Worm (Caenorhabditis elegans) whole organism, young adult: Measurements from ENCODE around the gene srv-22.
A peak's percentile ranks its signal among the peaks of the same experiment; 100 is the strongest.

ENCODE experiments used
- C06A6.2 ChIP-seq: fragments of 200-800 bp; sonication (Bioruptor generic); conservative IDR thresholded peaks from 2 replicates; pipeline ENCODE4 v1.3.6; 2022; ENCODE audit warnings: missing genetic modification characterization, missing compliant biosample characterization
- F22D6.2 ChIP-seq: sonication (generic microtip); optimal IDR thresholded peaks from 2 replicates; lab custom pipeline; 2016; ENCODE audit warnings: mild to moderate bottlenecking, missing genetic modification characterization, missing compliant biosample characterization
- F37B4.10 ChIP-seq: fragments of 200-800 bp; sonication (Bioruptor generic); IDR thresholded peaks from 2 replicates; pipeline ENCODE4 v1.3.6; 2022; ENCODE audit warnings: missing genetic modification characterization, missing compliant biosample characterization
- F55B11.4 ChIP-seq: sonication (generic microtip); optimal IDR thresholded peaks from 2 replicates; lab custom pipeline; 2016; ENCODE audit warnings: missing compliant biosample characterization, missing genetic modification characterization, borderline replicate concordance; ENCODE audit not compliant: insufficient read depth
- F57C9.4 ChIP-seq: sonication (generic microtip); optimal IDR thresholded peaks from 2 replicates; lab custom pipeline; 2017; ENCODE audit warnings: mild to moderate bottlenecking, missing genetic modification characterization, missing compliant biosample characterization
- K11D2.4 ChIP-seq: fragments of 200-800 bp; sonication (Bioruptor generic); IDR thresholded peaks from 2 replicates; pipeline ENCODE4 v1.3.6; 2022; ENCODE audit warnings: missing genetic modification reagents, missing genetic modification characterization, missing compliant biosample characterization
- K12H6.12 ChIP-seq: fragments of 200-800 bp; sonication (Bioruptor generic); optimal IDR thresholded peaks from 2 replicates; lab custom pipeline; 2018; ENCODE audit warnings: mild to moderate bottlenecking, missing genetic modification characterization, missing compliant biosample characterization
- T07F8.4 ChIP-seq: sonication (generic microtip); optimal IDR thresholded peaks from 2 replicates; lab custom pipeline; 2016; ENCODE audit warnings: mild to moderate bottlenecking, missing genetic modification characterization, moderate library complexity, missing compliant biosample characterization
- ZK185.1 ChIP-seq: sonication (generic microtip); optimal IDR thresholded peaks from 2 replicates; lab custom pipeline; 2016; ENCODE audit warnings: mild to moderate bottlenecking, missing genetic modification characterization, missing compliant biosample characterization; ENCODE audit not compliant: poor library complexity, severe bottlenecking
- akir-1 ChIP-seq: fragments of 200-800 bp; sonication (Bioruptor generic); optimal IDR thresholded peaks from 2 replicates; lab custom pipeline; 2018; ENCODE audit warnings: mild to moderate bottlenecking, missing genetic modification characterization, moderate library complexity, missing compliant biosample characterization
- ama-1 ChIP-seq, 3 experiments: fragments of 150-350 bp in 1 of 3; sonication (generic microtip) in 2 of 3; optimal IDR thresholded peaks; 2 replicates each; lab custom pipeline; 2014 to 2018; ENCODE audit warnings: missing biosample characterization in 2 of 3, missing genetic modification characterization in 2 of 3, missing genetic modification reagents in 2 of 3
- atf-7 ChIP-seq: sonication (generic microtip); optimal IDR thresholded peaks from 2 replicates; lab custom pipeline; 2017; ENCODE audit warnings: mild to moderate bottlenecking, missing genetic modification characterization, missing compliant biosample characterization
- athp-1 ChIP-seq: sonication (generic microtip); optimal IDR thresholded peaks from 2 replicates; lab custom pipeline; 2017; ENCODE audit warnings: mild to moderate bottlenecking, missing genetic modification characterization, missing compliant biosample characterization
- attf-3 ChIP-seq: fragments of 200-800 bp; sonication (Bioruptor generic); conservative IDR thresholded peaks from 2 replicates; pipeline ENCODE4 v1.3.6; 2022; ENCODE audit warnings: missing genetic modification reagents, missing genetic modification characterization, missing compliant biosample characterization
- efl-1 ChIP-seq: fragments of 150-350 bp; optimal IDR thresholded peaks from 2 replicates; lab custom pipeline; 2014; ENCODE audit warnings: missing biosample characterization, missing genetic modification reagents, missing genetic modification characterization
- ets-4 ChIP-seq: fragments of 200-800 bp; sonication (Bioruptor generic); optimal IDR thresholded peaks from 2 replicates; lab custom pipeline; 2018; ENCODE audit warnings: mild to moderate bottlenecking, missing genetic modification characterization, missing compliant biosample characterization
- hmg-1.2 ChIP-seq: fragments of 200-800 bp; sonication (Bioruptor generic); IDR thresholded peaks from 2 replicates; pipeline ENCODE4 v1.3.6; 2022; ENCODE audit warnings: missing genetic modification reagents, missing genetic modification characterization, missing compliant biosample characterization
- hrde-1 ChIP-seq: sonication (generic microtip); optimal IDR thresholded peaks from 2 replicates; lab custom pipeline; 2016; ENCODE audit warnings: missing genetic modification characterization, mild to moderate bottlenecking, missing compliant biosample characterization, moderate library complexity, missing genotype, missing genetic modification reagents, borderline replicate concordance
- lin-35 ChIP-seq, 3 experiments: fragments of 150-350 bp in 2 of 3; sonication (generic microtip) in 1 of 3; optimal IDR thresholded peaks; 2 replicates each; lab custom pipeline; 2014 to 2018; ENCODE audit warnings: missing biosample characterization in 3 of 3, missing genetic modification characterization in 3 of 3, missing genetic modification reagents in 3 of 3
- lsy-27 ChIP-seq: sonication (generic microtip); optimal IDR thresholded peaks from 2 replicates; lab custom pipeline; 2017; ENCODE audit warnings: missing genetic modification characterization, mild to moderate bottlenecking, missing compliant biosample characterization, antibody characterized with exemption, missing genotype, borderline replicate concordance; ENCODE audit not compliant: insufficient read depth
- madf-10 ChIP-seq: sonication (generic microtip); optimal IDR thresholded peaks from 2 replicates; lab custom pipeline; 2016; ENCODE audit warnings: mild to moderate bottlenecking, missing genetic modification characterization, missing compliant biosample characterization
- mcd-1 ChIP-seq: fragments of 200-800 bp; sonication (Bioruptor generic); IDR thresholded peaks from 2 replicates; pipeline ENCODE4 v1.3.6; 2022; ENCODE audit warnings: missing genetic modification reagents, missing genetic modification characterization, missing compliant biosample characterization
- mel-28 ChIP-seq: sonication (generic microtip); optimal IDR thresholded peaks from 2 replicates; lab custom pipeline; 2016; ENCODE audit warnings: borderline replicate concordance, mild to moderate bottlenecking, missing genetic modification characterization, missing compliant biosample characterization
- mes-4 ChIP-seq: sonication (generic microtip); optimal IDR thresholded peaks from 2 replicates; lab custom pipeline; 2016; ENCODE audit warnings: missing genotype, missing genetic modification characterization, missing compliant biosample characterization
- nhr-179 ChIP-seq: sonication (generic microtip); optimal IDR thresholded peaks from 2 replicates; lab custom pipeline; 2016; ENCODE audit warnings: mild to moderate bottlenecking, missing genetic modification characterization, missing compliant biosample characterization
- nhr-90 ChIP-seq: sonication (generic microtip); optimal IDR thresholded peaks from 2 replicates; lab custom pipeline; 2016; ENCODE audit warnings: missing genotype, mild to moderate bottlenecking, missing genetic modification characterization, missing compliant biosample characterization
- pha-4 ChIP-seq: fragments of 150-350 bp; sonication (generic microtip); optimal IDR thresholded peaks from 2 replicates; lab custom pipeline; 2014; ENCODE audit warnings: missing biosample characterization, missing genetic modification reagents, missing genetic modification characterization
- rec-8 ChIP-seq, 2 experiments: sonication (generic microtip); optimal IDR thresholded peaks; 2 replicates each; lab custom pipeline; 2016; ENCODE audit warnings: mild to moderate bottlenecking in 2 of 2, missing genetic modification characterization in 2 of 2, missing genetic modification reagents in 2 of 2, missing genotype in 2 of 2, missing biosample characterization in 1 of 2, missing compliant biosample characterization in 1 of 2, moderate library complexity in 1 of 2
- sea-2 ChIP-seq: fragments of 200-800 bp; sonication (Bioruptor generic); IDR thresholded peaks from 2 replicates; pipeline ENCODE4 v1.3.6; 2022; ENCODE audit warnings: missing genetic modification characterization, missing compliant biosample characterization
- snpc-1.1 ChIP-seq: sonication (generic microtip); optimal IDR thresholded peaks from 2 replicates; lab custom pipeline; 2017; ENCODE audit warnings: missing genetic modification characterization, mild to moderate bottlenecking, missing compliant biosample characterization, antibody characterized with exemption, moderate library complexity, missing genotype, missing genetic modification reagents; ENCODE audit not compliant: insufficient read depth
- somi-1 ChIP-seq: fragments of 200-800 bp; sonication (Bioruptor generic); optimal IDR thresholded peaks from 2 replicates; lab custom pipeline; 2018; ENCODE audit warnings: mild to moderate bottlenecking, missing genetic modification characterization, missing compliant biosample characterization
- xnd-1 ChIP-seq: sonication (generic microtip); optimal IDR thresholded peaks from 2 replicates; lab custom pipeline; 2016; ENCODE audit warnings: missing genotype, missing genetic modification reagents, missing genetic modification characterization, missing compliant biosample characterization
- zfh-2 ChIP-seq: fragments of 200-800 bp; sonication (Bioruptor generic); conservative IDR thresholded peaks from 2 replicates; pipeline ENCODE4 v1.3.6; 2022; ENCODE audit warnings: missing genetic modification reagents, missing genetic modification characterization, missing compliant biosample characterization
- zim-3 ChIP-seq: sonication (generic microtip); optimal IDR thresholded peaks from 2 replicates; lab custom pipeline; 2017; ENCODE audit warnings: mild to moderate bottlenecking, missing genetic modification characterization, moderate library complexity, missing compliant biosample characterization
- ztf-18 ChIP-seq: sonication (generic microtip); optimal IDR thresholded peaks from 2 replicates; lab custom pipeline; 2016; ENCODE audit warnings: missing genotype, mild to moderate bottlenecking, missing genetic modification characterization, missing compliant biosample characterization
- ztf-25 ChIP-seq: fragments of 200-800 bp; sonication (Bioruptor generic); IDR thresholded peaks from 2 replicates; pipeline ENCODE4 v1.3.6; 2022; ENCODE audit warnings: missing genetic modification reagents, missing genetic modification characterization, missing compliant biosample characterization
- ztf-26 ChIP-seq: sonication (generic microtip); optimal IDR thresholded peaks from 2 replicates; lab custom pipeline; 2017; ENCODE audit warnings: missing genetic modification characterization, missing compliant biosample characterization

The srv-22 gene

ce11 chrIV:5903305-5903778 is 23.6 kb upstream of the srv-22 start, which contains the start of gene H04M03.12 (continued):
- no peak for TF ChIP-seq xnd-1 (tag; lab: Kevin White, UChicago)
- TF ChIP-seq ztf-25 (GFP tag; lab: Robert Waterston, UW): no peak
- no peak for TF ChIP-seq athp-1

ce11 chrIV:5902730-5903129 is 23.0 kb upstream of the srv-22 start:
- TF ChIP-seq lin-35 (GFP tag; optimal IDR thresholded peaks at IDR 0.05; lab: Kevin White, UChicago): no peak
- TF ChIP-seq K11D2.4: no peak
- TF ChIP-seq rec-8 (tag; optimal IDR thresholded peaks at IDR 0.05; lab: Kevin White, UChicago): no peak
- TF ChIP-seq akir-1: no peak
- TF ChIP-seq ama-1 (optimal IDR thresholded peaks at IDR 0.05; lab: Kevin White, UChicago): no peak
- no peak for TF ChIP-seq ama-1 (GFP tag; optimal IDR thresholded peaks at IDR 0.05; lab: Kevin White, UChicago)

- TF ChIP-seq ets-4 (GFP tag; lab: Kevin White, UChicago) (no peak), T07F8.4 (no peak), nhr-179 (tag; lab: Kevin White, UChicago) (no peak), F22D6.2 (tag; lab: Kevin White, UChicago) (no peak), ztf-18 (no peak), mes-4 (tag; lab: Kevin White, UChicago) (no peak), pha-4 (tag; lab: Kevin White, UChicago) (no peak)
- TF ChIP-seq, all 124 proteins: peak for 0
Observed at ce11 chrIV:5896341-5896740, 16.6 kb upstream of the srv-22 start, which contains the start of gene pck-3. pck-3 (plus strand) TSS chrIV:5896641.

- no peak for TF ChIP-seq hmg-1.2 (GFP tag; lab: Robert Waterston, UW)
- no peak for TF ChIP-seq F37B4.10
- no peak for TF ChIP-seq lsy-27 (tag; lab: Kevin White, UChicago)
- TF ChIP-seq nhr-90 (tag; lab: Kevin White, UChicago): no peak
- no peak for TF ChIP-seq C06A6.2 (GFP tag; lab: Robert Waterston, UW)
- no peak for TF ChIP-seq F57C9.4 (tag; lab: Kevin White, UChicago)
- TF ChIP-seq snpc-1.1 (tag; lab: Kevin White, UChicago): no peak
- no peak for TF ChIP-seq sea-2 (GFP tag; lab: Robert Waterston, UW)
- no peak for TF ChIP-seq mcd-1 (GFP tag; lab: Robert Waterston, UW)
- TF ChIP-seq K12H6.12: no peak
- no peak for TF ChIP-seq zim-3
- TF ChIP-seq lin-35 (GFP tag; optimal IDR thresholded peaks at IDR 0.05; lab: Kevin White, UChicago): no peak
- no peak for TF ChIP-seq atf-7 (tag; lab: Kevin White, UChicago)
- no peak for TF ChIP-seq ets-4 (GFP tag; lab: Kevin White, UChicago)
Observed at ce11 chrIV:5895190-5895589, 15.4 kb upstream of the srv-22 start, which contains the start of gene nspb-6. nspb-6 (plus strand) TSS chrIV:5895490.

- TF ChIP-seq F37B4.10: no peak
- TF ChIP-seq efl-1: peak; percentile 8
- TF ChIP-seq ztf-26 (tag; lab: Kevin White, UChicago): no peak
- no peak for TF ChIP-seq mel-28
Observed at ce11 chrIV:5891265-5891664, 11.5 kb upstream of the srv-22 start, which contains the start of gene H04M03.3. H04M03.3 (plus strand) TSS chrIV:5891565.

- TF ChIP-seq F55B11.4 (no peak), zfh-2 (GFP tag; lab: Robert Waterston, UW) (no peak), madf-10 (tag; lab: Kevin White, UChicago) (no peak), hrde-1 (no peak), lin-35 (GFP tag; optimal IDR thresholded peaks at IDR 0.05; lab: Kevin White, UChicago) (no peak), somi-1 (GFP tag; lab: Kevin White, UChicago) (no peak), ZK185.1 (no peak), attf-3 (GFP tag; lab: Robert Waterston, UW) (no peak)
- TF ChIP-seq, all 124 proteins: peak for 0
Observed at ce11 chrIV:5886605-5887004, 6.9 kb upstream of the srv-22 start.
